Fruit fly (Drosophila melanogaster): ENCODE measurements around the gene Act5C.
A peak's percentile ranks its signal among the peaks of the same experiment; 100 is the strongest.

The Act5C gene

dm6 chrX:5895821-5896550 is 4.7 kb upstream of the Act5C start (continued):
- TF ChIP-seq CG2875 (GFP tag; optimal IDR thresholded peaks at IDR 0.05), result peak; percentile 91
- peak; percentile 85 for TF ChIP-seq Atf-2 (GFP tag; optimal IDR thresholded peaks at IDR 0.05)
- TF ChIP-seq mam (GFP tag; optimal IDR thresholded peaks at IDR 0.05), result peak; percentile 86
- TF ChIP-seq TFAM (GFP tag; optimal IDR thresholded peaks at IDR 0.05), result peak; percentile 64
- TF ChIP-seq Tbp (GFP tag; optimal IDR thresholded peaks at IDR 0.05), result no peak

- TF ChIP-seq CG10209 (GFP tag; optimal IDR thresholded peaks at IDR 0.05) (no peak), cg (GFP tag; optimal IDR thresholded peaks at IDR 0.05) (no peak), CG14667 (GFP tag; IDR thresholded peaks at IDR 0.05) (no peak), croc (GFP tag; conservative IDR thresholded peaks at IDR 0.05) (no peak), Gug (GFP tag; IDR thresholded peaks at IDR 0.05) (no peak), CG1603 (tag; optimal IDR thresholded peaks at IDR 0.05) (peak; percentile 64), Ets97D (GFP tag; optimal IDR thresholded peaks at IDR 0.05) (no peak), CG10565 (GFP tag; optimal IDR thresholded peaks at IDR 0.05) (no peak), row (GFP tag; IDR thresholded peaks at IDR 0.05) (peak; percentile 33; the same call in 2 of the 3 replicates), CG17829 (tag; optimal IDR thresholded peaks at IDR 0.05) (no peak), CG4360 (GFP tag; IDR thresholded peaks at IDR 0.05) (no peak), Drgx (GFP tag; IDR thresholded peaks at IDR 0.05) (peak; percentile 53; the same call in 1 of the 2 replicates), NK7.1 (GFP tag; optimal IDR thresholded peaks at IDR 0.05) (no peak), fru (optimal IDR thresholded peaks at IDR 0.05) (no peak), sug (tag; optimal IDR thresholded peaks at IDR 0.05) (no peak), CG33557 (GFP tag; optimal IDR thresholded peaks at IDR 0.05) (no peak), CG17361 (GFP tag; IDR thresholded peaks at IDR 0.05) (no peak), corto (GFP tag; optimal IDR thresholded peaks at IDR 0.05) (no peak), trh (GFP tag; optimal IDR thresholded peaks at IDR 0.05) (no peak), Myb (GFP tag; optimal IDR thresholded peaks at IDR 0.05) (no peak), CG8924 (tag; optimal IDR thresholded peaks at IDR 0.05) (no peak), cad (GFP tag; optimal IDR thresholded peaks at IDR 0.05) (no peak), slou (GFP tag; optimal IDR thresholded peaks at IDR 0.05) (no peak), p53 (GFP tag; optimal IDR thresholded peaks at IDR 0.05) (peak; percentile 67), H15 (GFP tag; IDR thresholded peaks at IDR 0.05) (no peak), stc (GFP tag; IDR thresholded peaks at IDR 0.05) (no peak), CG32772 (GFP tag; IDR thresholded peaks at IDR 0.05) (peak; percentile 27; the same call in 1 of the 2 replicates), fd102C (GFP tag; optimal IDR thresholded peaks at IDR 0.05) (no peak), CG14014 (GFP tag; IDR thresholded peaks at IDR 0.05) (no peak), CG3281 (GFP tag; optimal IDR thresholded peaks at IDR 0.05) (no peak), YL-1 (GFP tag; optimal IDR thresholded peaks at IDR 0.05) (no peak), GATAe (GFP tag; conservative IDR thresholded peaks at IDR 0.05) (no peak), odd (GFP tag; optimal IDR thresholded peaks at IDR 0.05) (no peak), Rfx (GFP tag; IDR thresholded peaks at IDR 0.05) (peak; percentile 31; the same call in 1 of the 2 replicates), h (optimal IDR thresholded peaks at IDR 0.05) (no peak), Stat92E (GFP tag; optimal IDR thresholded peaks at IDR 0.05) (no peak), CTCF (GFP tag; optimal IDR thresholded peaks at IDR 0.05) (no peak), bcd (GFP tag; optimal IDR thresholded peaks at IDR 0.05) (peak; percentile 16), CG4820 (GFP tag; optimal IDR thresholded peaks at IDR 0.05) (no peak), CG17568 (GFP tag; optimal IDR thresholded peaks at IDR 0.05) (no peak), tio (GFP tag; optimal IDR thresholded peaks at IDR 0.05) (no peak), z (GFP tag; IDR thresholded peaks at IDR 0.05) (no peak; the same call in 2 of the 3 replicates), CG10959 (GFP tag; IDR thresholded peaks at IDR 0.05) (0 out of 2 replicates have a peak, but pooled peaks have one; percentile 10)
These were observed 3.6 kb upstream of the Act5C start for dm6 chrX:5896809-5897700.

Data from whole organism, embryonic.